Fruit fly (Drosophila melanogaster): Measurements from ENCODE around the gene Septin2.

Gene Septin2

DNA sequence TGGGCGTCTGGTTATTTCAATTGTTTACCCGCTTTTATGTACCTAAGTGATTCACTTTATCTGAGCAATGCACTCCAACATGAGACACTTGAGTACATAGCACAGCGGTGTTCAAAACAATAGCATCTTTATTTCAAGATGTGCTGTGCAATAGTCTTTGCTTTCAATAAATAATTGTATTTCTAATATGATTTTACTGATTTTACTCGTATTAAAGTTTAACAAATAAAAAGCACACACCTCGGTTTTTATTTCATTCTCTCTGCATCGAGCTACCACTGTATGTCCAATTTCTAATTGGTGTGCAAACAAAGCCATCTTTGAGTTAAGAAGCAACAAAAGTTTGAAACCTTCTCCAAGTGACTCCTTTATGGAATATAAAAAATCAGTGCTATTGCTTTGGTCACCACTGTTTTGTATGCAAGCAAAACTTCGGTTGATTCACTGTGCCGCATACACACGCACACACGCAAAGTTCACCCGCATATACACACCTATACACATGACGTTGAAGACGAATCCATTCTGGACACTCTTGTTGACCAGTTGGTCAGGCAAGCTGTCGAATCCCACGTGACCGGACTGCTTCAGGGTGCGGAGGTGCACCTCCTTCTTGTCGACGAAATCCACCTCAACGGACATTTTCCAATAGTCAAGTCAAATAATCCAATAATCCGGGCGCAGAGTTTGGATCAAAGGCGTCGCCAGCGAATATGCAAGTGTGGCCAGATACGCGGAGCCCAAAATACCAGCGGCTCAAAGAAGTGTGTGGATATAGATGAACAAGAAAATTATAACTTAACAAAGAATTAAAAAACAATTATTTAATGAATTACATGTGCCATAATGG, at the start of gene Septin2:
Gene Septin2, minus strand, starts transcription at position 727 of the 850 bp plus-strand sequence.
- TF ChIP-seq psq (optimal IDR thresholded peaks at IDR 0.05) (no peak), pan (optimal IDR thresholded peaks at IDR 0.05) (no peak), usp (GFP tag; optimal IDR thresholded peaks at IDR 0.05) (no peak), EcR (GFP tag; optimal IDR thresholded peaks at IDR 0.05) (no peak), Dll (optimal IDR thresholded peaks at IDR 0.05) (no peak), CG8478 (optimal IDR thresholded peaks at IDR 0.05) (no peak)

DNA sequence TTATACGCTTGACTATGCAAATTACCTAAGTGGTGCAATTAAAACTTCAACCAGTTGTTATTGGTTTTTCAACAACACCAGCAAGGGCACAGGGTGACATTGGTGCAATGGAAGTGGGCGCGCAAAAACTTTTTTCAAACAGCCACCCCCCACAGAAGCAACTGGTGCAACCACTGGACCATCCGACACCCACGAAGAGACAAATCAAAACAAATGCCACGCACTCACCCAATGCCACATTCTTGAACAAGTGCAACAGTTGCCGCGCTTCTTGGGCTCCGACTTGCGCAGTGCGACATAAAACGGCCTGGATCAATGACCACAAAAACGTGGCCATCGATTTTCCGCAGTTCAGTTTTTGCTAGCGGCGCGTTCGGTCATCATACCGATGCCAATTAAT, 47.6 kb upstream of the Septin2 start:
- no peak for TF ChIP-seq Dll (optimal IDR thresholded peaks at IDR 0.05)
- no peak for TF ChIP-seq usp (GFP tag; optimal IDR thresholded peaks at IDR 0.05)
- no peak for TF ChIP-seq psq (optimal IDR thresholded peaks at IDR 0.05)
- no peak for TF ChIP-seq EcR (GFP tag; optimal IDR thresholded peaks at IDR 0.05)
- TF ChIP-seq CG8478 (optimal IDR thresholded peaks at IDR 0.05), result no peak
- TF ChIP-seq pan (optimal IDR thresholded peaks at IDR 0.05), result no peak

DNA sequence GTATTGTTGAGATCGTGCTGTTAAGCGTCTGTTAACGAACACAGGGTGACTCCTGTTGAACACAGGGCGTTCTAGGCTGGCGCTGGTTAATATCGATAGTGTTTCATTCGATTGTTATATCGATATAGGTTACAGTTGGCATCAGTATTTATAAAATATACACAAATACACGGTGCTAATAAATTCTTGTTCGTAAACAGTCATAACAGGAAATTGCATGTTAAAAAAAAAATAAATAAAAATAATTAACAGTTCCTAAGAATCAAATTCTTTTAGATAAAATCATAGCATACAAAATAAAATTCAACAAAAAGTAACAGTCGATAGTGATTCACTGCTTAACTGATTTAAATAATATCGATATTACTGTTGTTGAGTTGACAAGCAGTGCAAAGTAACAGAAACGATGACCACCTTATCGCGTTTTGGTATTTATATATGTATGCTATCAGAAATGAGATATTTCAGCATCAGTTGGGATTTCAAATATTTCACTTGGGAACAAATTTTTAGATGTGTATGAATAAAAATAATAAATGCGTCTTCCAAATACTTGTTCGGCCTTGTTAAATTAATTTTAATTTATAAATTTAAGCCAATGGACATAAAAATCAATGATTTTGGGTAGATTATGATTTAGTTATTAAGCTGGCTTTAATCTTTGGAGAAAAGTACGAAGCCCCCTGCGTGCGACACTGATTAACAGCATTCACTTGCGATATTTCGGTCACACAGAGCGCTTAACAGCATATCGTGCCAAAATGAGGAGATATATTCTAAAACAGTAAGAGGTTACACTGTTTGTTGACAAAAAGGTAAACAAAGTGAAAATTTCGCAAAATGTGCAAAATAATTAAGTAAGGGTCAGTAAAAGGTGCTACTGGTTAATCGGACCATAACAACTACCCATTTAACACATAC, 46.8 kb upstream of the Septin2 start, which contains the start of the genes Pi3K92E and Lrrk:
Gene Pi3K92E, minus strand, starts transcription at position 59 of the 921 bp plus-strand sequence.
Gene Lrrk, plus strand, starts transcription at position 807 of the 921 bp plus-strand sequence.
- no peak for TF ChIP-seq CG8478 (optimal IDR thresholded peaks at IDR 0.05)
- no peak for TF ChIP-seq Dll (optimal IDR thresholded peaks at IDR 0.05)
- TF ChIP-seq EcR (GFP tag; optimal IDR thresholded peaks at IDR 0.05), result no peak
- TF ChIP-seq pan (optimal IDR thresholded peaks at IDR 0.05), result no peak
- TF ChIP-seq psq (optimal IDR thresholded peaks at IDR 0.05), result no peak
- TF ChIP-seq usp (GFP tag; optimal IDR thresholded peaks at IDR 0.05), result no peak

DNA sequence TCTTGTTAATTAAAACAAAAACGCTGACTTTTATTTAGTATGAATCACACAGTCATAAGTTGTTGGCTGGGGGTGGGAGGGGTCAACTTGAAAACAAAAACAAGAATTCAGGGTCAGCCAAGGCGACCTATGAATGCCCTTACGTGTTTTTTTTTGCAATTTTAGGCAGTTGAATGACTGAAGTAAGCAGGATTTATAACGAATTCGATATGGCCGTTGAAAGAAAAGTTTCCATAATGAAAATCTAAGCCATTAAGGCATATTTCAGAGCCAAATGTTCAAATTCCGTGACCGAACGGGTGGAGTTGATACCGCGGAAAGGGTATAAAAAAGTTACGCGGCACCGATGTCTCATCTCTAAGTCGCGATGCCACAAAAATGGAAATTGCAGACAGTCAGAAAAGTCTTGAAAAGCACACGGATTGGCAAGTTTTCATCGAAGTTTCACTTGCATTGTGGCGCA, 45.9 kb upstream of the Septin2 start:
- TF ChIP-seq CG8478 (optimal IDR thresholded peaks at IDR 0.05) (no peak), usp (GFP tag; optimal IDR thresholded peaks at IDR 0.05) (no peak), pan (optimal IDR thresholded peaks at IDR 0.05) (no peak), Dll (optimal IDR thresholded peaks at IDR 0.05) (no peak), psq (optimal IDR thresholded peaks at IDR 0.05) (no peak), EcR (GFP tag; optimal IDR thresholded peaks at IDR 0.05) (no peak)

DNA sequence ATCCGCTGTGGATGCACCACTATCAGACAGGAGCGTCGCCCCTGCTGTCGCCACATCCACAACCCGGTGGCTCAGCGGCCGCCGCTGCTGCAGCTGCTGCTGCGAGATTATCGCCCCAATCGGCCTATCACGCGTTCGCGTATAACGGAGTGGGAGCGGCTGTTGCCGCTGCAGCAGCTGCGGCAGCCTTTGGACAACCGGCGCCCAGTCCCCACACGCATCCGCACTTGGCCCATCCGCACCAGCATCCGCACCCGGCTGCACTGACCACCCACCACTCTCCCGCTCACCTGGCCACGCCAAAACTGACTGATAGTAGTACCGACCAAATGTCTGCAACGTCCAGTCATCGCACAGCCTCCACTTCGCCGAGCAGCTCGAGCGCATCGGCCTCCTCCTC, 38.0 kb upstream of the Septin2 start:
- TF ChIP-seq EcR (GFP tag; optimal IDR thresholded peaks at IDR 0.05) (no peak), psq (optimal IDR thresholded peaks at IDR 0.05) (no peak), CG8478 (optimal IDR thresholded peaks at IDR 0.05) (no peak), Dll (optimal IDR thresholded peaks at IDR 0.05) (no peak), usp (GFP tag; optimal IDR thresholded peaks at IDR 0.05) (no peak), pan (optimal IDR thresholded peaks at IDR 0.05) (no peak)

DNA sequence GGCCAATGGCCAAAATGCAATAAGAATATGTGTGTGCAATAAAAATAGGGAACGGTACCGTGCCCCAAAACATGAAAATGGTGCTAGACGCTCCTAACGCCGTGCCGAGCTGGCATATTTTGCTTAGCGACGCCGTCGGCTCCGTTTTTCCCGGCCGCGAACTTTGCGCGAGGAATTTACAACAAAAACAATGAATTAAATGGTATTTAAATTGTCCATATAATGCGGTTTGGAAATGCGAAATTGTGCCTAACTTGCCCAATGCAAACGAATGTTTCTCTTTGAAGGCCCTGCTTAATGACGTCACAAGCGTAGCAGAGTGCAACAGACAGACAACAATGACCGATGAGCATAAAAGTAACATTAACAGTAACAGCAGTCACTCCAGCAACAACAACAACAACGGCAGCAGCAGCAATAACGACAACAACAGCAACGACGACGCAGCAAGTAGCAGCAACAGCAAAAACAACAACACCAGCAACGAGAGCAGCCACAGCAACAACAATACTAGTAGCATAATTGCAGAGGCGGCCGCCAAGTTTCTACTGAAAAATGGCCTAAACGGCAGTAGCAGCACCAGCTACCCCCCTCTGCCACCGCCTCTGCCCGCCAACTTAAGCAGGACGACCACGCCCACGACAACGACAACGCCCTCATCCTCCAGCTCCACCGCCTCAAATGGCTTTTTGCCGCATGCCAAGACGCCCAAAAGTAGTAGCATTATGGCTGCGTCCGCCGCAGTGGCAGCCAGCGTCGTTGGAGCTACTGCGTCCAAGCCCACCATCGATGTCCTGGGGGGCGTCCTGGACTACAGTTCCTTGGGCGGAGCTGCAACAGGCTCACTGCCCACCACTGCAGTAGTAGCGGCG, 34.4 kb upstream of the Septin2 start:
- TF ChIP-seq CG8478 (optimal IDR thresholded peaks at IDR 0.05) (no peak), Dll (optimal IDR thresholded peaks at IDR 0.05) (no peak)

DNA sequence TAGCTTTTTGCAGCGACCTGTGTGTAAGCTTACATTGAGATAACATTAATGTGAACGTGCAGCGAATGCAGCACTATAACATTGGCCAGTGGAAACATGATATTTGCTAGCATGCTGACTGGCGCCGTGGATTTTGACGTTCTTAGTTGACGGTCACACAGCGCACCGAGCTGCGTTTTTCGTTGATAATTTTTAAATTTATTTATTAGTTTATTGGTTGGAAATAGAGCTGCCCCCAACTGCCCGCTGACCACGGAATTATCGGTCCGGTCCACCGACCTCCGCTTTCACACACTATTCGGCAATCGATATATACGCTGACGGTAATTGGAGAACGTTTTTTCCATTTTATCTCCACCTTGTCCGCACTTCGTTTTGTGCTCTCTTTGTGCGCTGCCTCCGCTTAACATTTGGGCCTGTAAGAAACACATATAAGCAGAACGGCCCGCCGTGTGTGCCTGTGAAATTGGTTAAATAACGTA, 33.7 kb upstream of the Septin2 start, which contains the start of gene H:
Gene H, plus strand, starts transcription at position 134 of the 482 bp plus-strand sequence.
- no peak for TF ChIP-seq EcR (GFP tag; optimal IDR thresholded peaks at IDR 0.05)
- TF ChIP-seq usp (GFP tag; optimal IDR thresholded peaks at IDR 0.05), result no peak
- no peak for TF ChIP-seq psq (optimal IDR thresholded peaks at IDR 0.05)

DNA sequence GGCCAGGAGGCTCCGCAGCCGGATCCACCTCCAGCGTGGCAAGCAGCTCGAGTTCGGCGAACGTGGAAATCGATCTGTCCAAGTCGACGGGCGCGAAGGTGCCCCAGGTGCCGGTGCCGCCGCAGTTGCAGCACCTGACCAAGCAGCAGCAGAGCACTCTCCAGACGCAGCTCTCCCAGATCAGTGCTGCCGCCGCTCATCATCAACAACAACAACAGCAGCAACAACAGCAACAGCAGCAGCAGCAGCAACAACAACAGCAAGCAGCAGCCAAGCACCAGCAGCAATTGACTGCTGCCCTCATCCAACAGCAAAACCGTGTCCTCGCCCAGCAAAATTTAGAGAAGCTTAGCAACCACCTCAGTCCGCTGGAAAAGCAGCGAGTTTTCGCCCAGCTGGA, 30.8 kb upstream of the Septin2 start:
- TF ChIP-seq usp (GFP tag; optimal IDR thresholded peaks at IDR 0.05) (no peak), Dll (optimal IDR thresholded peaks at IDR 0.05) (no peak), EcR (GFP tag; optimal IDR thresholded peaks at IDR 0.05) (no peak), psq (optimal IDR thresholded peaks at IDR 0.05) (no peak), pan (optimal IDR thresholded peaks at IDR 0.05) (no peak), CG8478 (optimal IDR thresholded peaks at IDR 0.05) (no peak)

DNA sequence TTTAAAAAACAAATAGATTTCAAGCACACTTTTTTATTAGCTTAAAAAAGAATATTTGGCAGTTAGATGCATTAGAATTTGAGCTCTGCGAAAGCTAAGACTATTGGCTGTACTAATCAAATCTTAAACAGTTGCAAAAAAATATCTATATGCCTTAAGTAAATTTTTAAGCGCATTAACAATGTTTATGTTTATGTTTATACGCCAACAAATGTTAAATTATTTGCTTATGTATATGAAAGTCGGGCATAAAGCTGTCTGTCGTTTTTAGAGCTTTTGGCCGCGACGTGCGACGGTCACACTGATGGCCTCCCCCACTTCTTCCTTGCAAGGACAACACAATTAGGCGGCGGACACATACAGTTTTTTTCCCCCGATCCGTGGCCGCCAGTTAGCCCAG, 29.4 kb upstream of the Septin2 start, which contains the start of gene CG5466:
Gene CG5466, plus strand, starts transcription at position 301 of the 400 bp plus-strand sequence.
- TF ChIP-seq psq (optimal IDR thresholded peaks at IDR 0.05) (no peak), usp (GFP tag; optimal IDR thresholded peaks at IDR 0.05) (no peak), pan (optimal IDR thresholded peaks at IDR 0.05) (no peak), Dll (optimal IDR thresholded peaks at IDR 0.05) (no peak), CG8478 (optimal IDR thresholded peaks at IDR 0.05) (no peak), EcR (GFP tag; optimal IDR thresholded peaks at IDR 0.05) (no peak)

DNA sequence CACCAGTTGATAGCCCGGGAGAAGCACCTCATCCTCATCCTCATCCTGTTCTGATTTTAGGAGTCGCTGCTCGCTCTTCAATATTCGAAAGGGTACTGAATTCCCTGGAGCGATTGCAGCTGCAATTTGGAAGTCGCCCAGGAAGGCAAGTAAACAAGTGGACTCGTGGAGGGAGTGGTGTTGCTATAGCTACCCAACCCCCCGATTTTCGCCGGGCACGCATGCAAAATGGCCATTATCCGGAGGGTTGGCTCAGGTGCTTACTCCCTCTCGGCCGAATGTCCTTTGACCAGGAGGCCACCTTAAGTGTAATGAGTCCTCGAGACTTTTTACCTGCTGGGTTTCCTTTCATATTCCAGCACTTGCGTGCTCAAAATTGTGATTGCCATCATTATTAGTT, 28.6 kb upstream of the Septin2 start, which contains the start of gene CG15923:
Gene CG15923, minus strand, starts transcription at position 101 of the 400 bp plus-strand sequence.
- TF ChIP-seq psq (optimal IDR thresholded peaks at IDR 0.05), result no peak
- TF ChIP-seq Dll (optimal IDR thresholded peaks at IDR 0.05), result no peak
- no peak for TF ChIP-seq EcR (GFP tag; optimal IDR thresholded peaks at IDR 0.05)
- TF ChIP-seq pan (optimal IDR thresholded peaks at IDR 0.05), result no peak
- TF ChIP-seq CG8478 (optimal IDR thresholded peaks at IDR 0.05), result no peak
- TF ChIP-seq usp (GFP tag; optimal IDR thresholded peaks at IDR 0.05), result no peak

DNA sequence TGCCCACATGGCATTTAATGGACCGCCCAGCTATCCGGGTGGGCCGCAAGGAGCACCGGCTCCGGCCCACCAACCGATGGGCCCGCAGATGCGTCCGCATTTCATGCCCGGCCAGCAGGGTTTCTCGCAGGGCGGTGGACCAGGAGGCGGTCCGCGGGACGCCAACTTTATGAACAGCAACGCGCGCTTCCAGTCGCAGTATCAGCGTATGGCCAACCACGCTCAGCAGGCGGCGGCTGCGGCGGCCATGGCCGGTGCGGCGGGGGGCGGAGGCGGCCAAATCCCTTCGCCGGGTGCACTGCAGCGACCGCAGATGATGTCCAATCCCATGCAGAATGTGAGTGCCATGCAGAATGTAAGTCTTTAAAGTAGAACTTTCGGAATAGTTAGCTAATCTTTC, 20.0 kb upstream of the Septin2 start:
- TF ChIP-seq usp (GFP tag; optimal IDR thresholded peaks at IDR 0.05) (no peak), psq (optimal IDR thresholded peaks at IDR 0.05) (no peak), EcR (GFP tag; optimal IDR thresholded peaks at IDR 0.05) (no peak), CG8478 (optimal IDR thresholded peaks at IDR 0.05) (no peak), pan (optimal IDR thresholded peaks at IDR 0.05) (no peak), Dll (optimal IDR thresholded peaks at IDR 0.05) (no peak)

Data from whole organism.